Worm (Caenorhabditis elegans) whole organism, L1 larva: ENCODE results near the gene str-253.
A peak's percentile ranks its signal among the peaks of the same experiment; 100 is the strongest.

Experiments used
- C04F5.9 ChIP-seq: sonication (generic microtip); optimal IDR thresholded peaks from 2 replicates; lab custom pipeline; 2016; ENCODE audit warnings: missing genetic modification characterization, missing compliant biosample characterization
- C16A3.4 ChIP-seq: fragments of 150-350 bp; optimal IDR thresholded peaks from 2 replicates; lab custom pipeline; 2014; ENCODE audit warnings: missing biosample characterization, missing genetic modification characterization
- F16B12.6 ChIP-seq: fragments of 150-350 bp; optimal IDR thresholded peaks from 2 replicates; lab custom pipeline; 2014; ENCODE audit warnings: missing biosample characterization, missing genetic modification characterization
- Y116A8C.19 ChIP-seq: sonication (generic microtip); optimal IDR thresholded peaks from 2 replicates; lab custom pipeline; 2016; ENCODE audit warnings: missing compliant biosample characterization, missing genetic modification characterization, borderline replicate concordance
- alr-1 ChIP-seq: fragments of 200-800 bp; sonication (Bioruptor generic); optimal IDR thresholded peaks from 2 replicates; lab custom pipeline; 2018; ENCODE audit warnings: borderline replicate concordance, mild to moderate bottlenecking, missing genetic modification characterization, missing compliant biosample characterization
- ama-1 ChIP-seq: fragments of 150-350 bp; optimal IDR thresholded peaks from 2 replicates; lab custom pipeline; 2014
- ceh-63 ChIP-seq: fragments of 200-800 bp; sonication (Bioruptor generic); optimal IDR thresholded peaks from 2 replicates; lab custom pipeline; 2018; ENCODE audit warnings: mild to moderate bottlenecking, missing genetic modification characterization, missing compliant biosample characterization
- ceh-8 ChIP-seq: fragments of 200-800 bp; sonication (Bioruptor generic); optimal IDR thresholded peaks from 2 replicates; lab custom pipeline; 2018; ENCODE audit warnings: mild to moderate bottlenecking, missing genetic modification characterization, moderate library complexity, missing compliant biosample characterization
- ceh-82 ChIP-seq, 3 experiments: fragments of 150-350 bp in 1 of 3; sonication (generic microtip) in 2 of 3; optimal IDR thresholded peaks; 2 replicates each; lab custom pipeline; 2014 to 2017; ENCODE audit warnings: missing biosample characterization in 3 of 3, missing genetic modification characterization in 3 of 3
- ceh-90 ChIP-seq: sonication (generic microtip); optimal IDR thresholded peaks from 2 replicates; lab custom pipeline; 2016; ENCODE audit warnings: missing genetic modification characterization, missing compliant biosample characterization
- ces-1 ChIP-seq: fragments of 150-350 bp; optimal IDR thresholded peaks from 2 replicates; lab custom pipeline; 2014; ENCODE audit warnings: missing biosample characterization, missing genetic modification reagents, missing genetic modification characterization
- dsc-1 ChIP-seq: sonication (generic microtip); optimal IDR thresholded peaks from 2 replicates; lab custom pipeline; 2016; ENCODE audit warnings: mild to moderate bottlenecking, missing genetic modification characterization, missing compliant biosample characterization
- efl-1 ChIP-seq, 4 experiments: fragments of 150-350 bp; optimal IDR thresholded peaks in 3 of 4; peaks in 1 of 4; 1 replicate in 1 of 4; 2 replicates in 3 of 4; lab custom pipeline; 2014; ENCODE audit warnings: missing biosample characterization in 2 of 4, missing genetic modification characterization in 2 of 4, missing genetic modification reagents in 2 of 4
- efl-3 ChIP-seq: fragments of 200-800 bp; sonication (Bioruptor generic); optimal IDR thresholded peaks from 2 replicates; lab custom pipeline; 2018; ENCODE audit warnings: mild to moderate bottlenecking, missing genetic modification characterization, missing compliant biosample characterization
- elt-3 ChIP-seq, 6 experiments: fragments of 150-350 bp in 1 of 6; sonication (generic microtip); optimal IDR thresholded peaks; 2 replicates each; lab custom pipeline; 2017 to 2018; ENCODE audit warnings: missing biosample characterization in 6 of 6, missing genetic modification characterization in 6 of 6, inconsistent platforms in 1 of 6
- ets-5 ChIP-seq: fragments of 200-800 bp; sonication (Bioruptor generic); IDR thresholded peaks from 2 replicates; pipeline ENCODE4 v1.3.6; 2022; ENCODE audit warnings: missing genetic modification characterization, missing compliant biosample characterization
- fkh-10 ChIP-seq: sonication (generic microtip); optimal IDR thresholded peaks from 2 replicates; lab custom pipeline; 2017; ENCODE audit warnings: missing biosample characterization, missing genetic modification reagents, missing genetic modification characterization
- fkh-4 ChIP-seq: sonication (generic microtip); optimal IDR thresholded peaks from 2 replicates; lab custom pipeline; 2016; ENCODE audit warnings: missing compliant biosample characterization, missing genetic modification characterization, borderline replicate concordance
- grh-1 ChIP-seq: fragments of 200-800 bp; sonication (Bioruptor generic); IDR thresholded peaks from 2 replicates; pipeline ENCODE4 v1.3.6; 2022; ENCODE audit warnings: missing genetic modification reagents, missing genetic modification characterization, missing compliant biosample characterization
- lin-15B ChIP-seq: fragments of 150-350 bp; sonication (generic microtip); optimal IDR thresholded peaks from 3 replicates; lab custom pipeline; 2014; ENCODE audit warnings: missing biosample characterization, missing genetic modification characterization
- lin-39 ChIP-seq: fragments of 150-350 bp; optimal IDR thresholded peaks from 2 replicates; lab custom pipeline; 2014; ENCODE audit warnings: missing biosample characterization, missing genetic modification reagents, missing genetic modification characterization
- lir-3 ChIP-seq: sonication (generic microtip); optimal IDR thresholded peaks from 2 replicates; lab custom pipeline; 2016; ENCODE audit warnings: mild to moderate bottlenecking, missing genetic modification characterization, moderate library complexity, missing compliant biosample characterization; ENCODE audit not compliant: poor library complexity
- lsy-2 ChIP-seq, 2 experiments: fragments of 150-350 bp; optimal IDR thresholded peaks; 2 replicates each; lab custom pipeline; 2014; ENCODE audit warnings: missing biosample characterization in 2 of 2, missing genetic modification characterization in 2 of 2
- nhr-11 ChIP-seq: fragments of 150-350 bp; optimal IDR thresholded peaks from 2 replicates; lab custom pipeline; 2014; ENCODE audit warnings: missing biosample characterization, missing genetic modification characterization
- nhr-28 ChIP-seq: fragments of 150-350 bp; optimal IDR thresholded peaks from 2 replicates; lab custom pipeline; 2014; ENCODE audit warnings: missing biosample characterization, missing genetic modification characterization
- nhr-47 ChIP-seq: sonication (generic microtip); optimal IDR thresholded peaks from 2 replicates; lab custom pipeline; 2016; ENCODE audit warnings: mild to moderate bottlenecking, missing genetic modification characterization, moderate library complexity, missing compliant biosample characterization
- nhr-71 ChIP-seq: sonication (generic microtip); optimal IDR thresholded peaks from 2 replicates; lab custom pipeline; 2016; ENCODE audit warnings: mild to moderate bottlenecking, missing genetic modification characterization, moderate library complexity, missing compliant biosample characterization
- nhr-76 ChIP-seq: sonication (generic microtip); optimal IDR thresholded peaks from 2 replicates; lab custom pipeline; 2017; ENCODE audit warnings: missing biosample characterization, missing genetic modification characterization
- nhr-77 ChIP-seq: fragments of 150-350 bp; optimal IDR thresholded peaks from 2 replicates; lab custom pipeline; 2014; ENCODE audit warnings: missing biosample characterization, missing genetic modification characterization
- nhr-84 ChIP-seq: sonication (generic microtip); optimal IDR thresholded peaks from 2 replicates; lab custom pipeline; 2017; ENCODE audit warnings: missing biosample characterization, missing genetic modification characterization
- nhr-85 ChIP-seq: sonication (generic microtip); peaks from one replicate; lab custom pipeline; 2016; ENCODE audit warnings: missing genetic modification characterization, inconsistent platforms, missing compliant biosample characterization
- nhr-90 ChIP-seq: sonication (generic microtip); optimal IDR thresholded peaks from 2 replicates; lab custom pipeline; 2016; ENCODE audit warnings: mild to moderate bottlenecking, missing genetic modification characterization, missing compliant biosample characterization; ENCODE audit not compliant: poor library complexity
- pax-3 ChIP-seq: fragments of 200-800 bp; sonication (Bioruptor generic); optimal IDR thresholded peaks from 2 replicates; lab custom pipeline; 2018; ENCODE audit warnings: mild to moderate bottlenecking, missing genetic modification characterization, moderate library complexity, missing compliant biosample characterization
- pqm-1 ChIP-seq: sonication (generic microtip); optimal IDR thresholded peaks from 3 replicates; lab custom pipeline; 2017; ENCODE audit warnings: missing biosample characterization, missing genetic modification characterization
- rnt-1 ChIP-seq: sonication (generic microtip); optimal IDR thresholded peaks from 2 replicates; lab custom pipeline; 2016; ENCODE audit warnings: mild to moderate bottlenecking, missing genetic modification characterization, moderate library complexity, missing compliant biosample characterization
- skn-1 ChIP-seq: fragments of 150-350 bp; optimal IDR thresholded peaks from 2 replicates; lab custom pipeline; 2014; ENCODE audit warnings: missing biosample characterization, missing genetic modification characterization
- snpc-4 ChIP-seq: fragments of 150-350 bp; optimal IDR thresholded peaks from 2 replicates; lab custom pipeline; 2014; ENCODE audit warnings: missing biosample characterization, missing genetic modification characterization
- snu-23 ChIP-seq: sonication (generic microtip); optimal IDR thresholded peaks from 2 replicates; lab custom pipeline; 2016; ENCODE audit warnings: missing genetic modification characterization, missing compliant biosample characterization
- sptf-1 ChIP-seq: fragments of 150-350 bp; optimal IDR thresholded peaks from 2 replicates; lab custom pipeline; 2014; ENCODE audit warnings: missing biosample characterization, missing genetic modification characterization
- sup-37 ChIP-seq: fragments of 200-800 bp; sonication (Bioruptor generic); optimal IDR thresholded peaks from 2 replicates; lab custom pipeline; 2018; ENCODE audit warnings: mild to moderate bottlenecking, missing genetic modification characterization, missing compliant biosample characterization
- swsn-7 ChIP-seq: sonication (generic microtip); optimal IDR thresholded peaks from 2 replicates; lab custom pipeline; 2016; ENCODE audit warnings: missing genetic modification characterization, missing compliant biosample characterization
- tlp-1 ChIP-seq: fragments of 150-350 bp; optimal IDR thresholded peaks from 2 replicates; lab custom pipeline; 2014; ENCODE audit warnings: missing biosample characterization, missing genetic modification characterization
- unc-30 ChIP-seq: sonication (generic microtip); optimal IDR thresholded peaks from 2 replicates; lab custom pipeline; 2017; ENCODE audit warnings: missing biosample characterization, missing genetic modification characterization
- unc-62 ChIP-seq: fragments of 150-350 bp; optimal IDR thresholded peaks from 2 replicates; lab custom pipeline; 2014; ENCODE audit warnings: missing biosample characterization, missing genetic modification reagents, missing genetic modification characterization
- unc-98 ChIP-seq: fragments of 200-800 bp; sonication (Bioruptor generic); IDR thresholded peaks from 2 replicates; pipeline ENCODE4 v1.3.6; 2022; ENCODE audit warnings: missing genetic modification characterization, missing compliant biosample characterization
- vab-15 ChIP-seq: sonication (generic microtip); optimal IDR thresholded peaks from 2 replicates; lab custom pipeline; 2017; ENCODE audit warnings: missing genotype, mild to moderate bottlenecking, missing genetic modification characterization, missing compliant biosample characterization
- xbp-1 ChIP-seq: sonication (generic microtip); optimal IDR thresholded peaks from 2 replicates; lab custom pipeline; 2016; ENCODE audit warnings: missing genetic modification characterization, missing compliant biosample characterization
- zip-4 ChIP-seq: fragments of 200-800 bp; sonication (Bioruptor generic); optimal IDR thresholded peaks from 2 replicates; lab custom pipeline; 2018; ENCODE audit warnings: mild to moderate bottlenecking, missing genetic modification characterization, moderate library complexity, missing compliant biosample characterization
- ztf-4 ChIP-seq: fragments of 150-350 bp; optimal IDR thresholded peaks from 2 replicates; lab custom pipeline; 2014; ENCODE audit warnings: missing biosample characterization, missing genetic modification characterization

str-253 gene

DNA sequence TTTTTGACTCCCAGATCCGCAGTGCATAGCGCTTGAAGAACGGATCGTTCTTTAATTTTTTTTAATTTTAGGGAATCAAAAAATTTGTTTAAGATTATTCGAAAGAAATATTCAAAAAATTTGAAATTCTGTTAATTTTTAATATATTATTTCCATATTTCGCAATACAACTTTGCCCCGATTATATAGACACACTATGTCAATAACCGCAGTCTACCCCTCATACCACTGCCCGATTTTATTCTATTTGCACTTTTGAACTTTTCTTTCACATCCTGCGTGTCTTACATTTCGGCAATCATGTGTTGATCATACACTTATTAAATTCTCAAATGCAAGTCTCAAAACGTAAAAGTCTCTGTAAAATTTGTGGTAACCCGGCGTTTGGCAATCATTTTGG is 35.6 kb downstream of the str-253 start, which contains the start of gene nhr-56 (continued):
- no peak for TF ChIP-seq fkh-4 (tag; lab: Kevin White, UChicago)
- no peak for TF ChIP-seq rnt-1 (tag; lab: Kevin White, UChicago)
- no peak for TF ChIP-seq vab-15 (tag; lab: Kevin White, UChicago)
- TF ChIP-seq nhr-71 (tag; lab: Kevin White, UChicago) = peak; percentile 62
- peak; percentile 38 for TF ChIP-seq nhr-90 (tag; lab: Kevin White, UChicago)
- no peak for TF ChIP-seq efl-3
- TF ChIP-seq Y116A8C.19 (tag; lab: Kevin White, UChicago) = no peak
- peak in 1 of 2 experiments; percentile 42 for TF ChIP-seq lsy-2 (tag; optimal IDR thresholded peaks at IDR 0.05; lab: Kevin White, UChicago)
- no peak for TF ChIP-seq lin-39 (tag; lab: Kevin White, UChicago)
- TF ChIP-seq ceh-82 (tag; optimal IDR thresholded peaks at IDR 0.05; lab: Kevin White, UChicago) = peak; percentile 11 to 37 (median 13)
- TF ChIP-seq F16B12.6 = no peak
- no peak for TF ChIP-seq ceh-63 (GFP tag; lab: Kevin White, UChicago)
- TF ChIP-seq pax-3 (tag; lab: Kevin White, UChicago) = no peak
- peak; percentile 56 for TF ChIP-seq snu-23 (GFP tag; lab: Kevin White, UChicago)
- no peak for TF ChIP-seq elt-3 (tag; optimal IDR thresholded peaks at IDR 0.05; lab: Kevin White, UChicago)
- no peak for TF ChIP-seq unc-62 (GFP tag; lab: Kevin White, UChicago)
- no peak for TF ChIP-seq xbp-1 (tag; lab: Kevin White, UChicago)
- TF ChIP-seq dsc-1 = no peak
- no peak for TF ChIP-seq tlp-1 (tag; lab: Kevin White, UChicago)
- no peak for TF ChIP-seq ets-5 (GFP tag; lab: Robert Waterston, UW)
- no peak for TF ChIP-seq sup-37
- TF ChIP-seq C04F5.9 (tag; lab: Kevin White, UChicago) = no peak
- TF ChIP-seq sptf-1 (tag; lab: Kevin White, UChicago) = no peak
- no peak for TF ChIP-seq alr-1 (tag; lab: Kevin White, UChicago)
- no peak for TF ChIP-seq grh-1 (GFP tag; lab: Robert Waterston, UW)
- TF ChIP-seq ces-1 (GFP tag; lab: Kevin White, UChicago) = no peak
- no peak for TF ChIP-seq C16A3.4 (tag; lab: Kevin White, UChicago)
- no peak for TF ChIP-seq nhr-84 (tag; lab: Kevin White, UChicago)
- peak; percentile 23 to 28 for TF ChIP-seq efl-1 (optimal IDR thresholded peaks at IDR 0.05; lab: Kevin White, UChicago)
- TF ChIP-seq efl-1 (GFP tag; optimal IDR thresholded peaks at IDR 0.05 in 1 of 2; lab: Kevin White, UChicago) = peak; percentile 3 to 87
- no peak for TF ChIP-seq unc-30 (tag; lab: Kevin White, UChicago)
- peak; percentile 72 for TF ChIP-seq nhr-85 (tag; lab: Kevin White, UChicago)
- TF ChIP-seq zip-4 = peak; percentile 68
- TF ChIP-seq nhr-28 (tag; lab: Kevin White, UChicago) = no peak
- TF ChIP-seq nhr-76 (tag; lab: Kevin White, UChicago) = no peak
- no peak for TF ChIP-seq snpc-4 (tag; lab: Kevin White, UChicago)
- TF ChIP-seq fkh-10 = no peak
- peak; percentile 23 for TF ChIP-seq nhr-47
- TF ChIP-seq ama-1 (lab: Kevin White, UChicago) = no peak
- no peak for TF ChIP-seq lin-15B
- no peak for TF ChIP-seq nhr-11 (tag; lab: Kevin White, UChicago)
- TF ChIP-seq swsn-7 = peak; percentile 32
- TF ChIP-seq nhr-77 (tag; lab: Kevin White, UChicago) = peak; percentile 15
- no peak for TF ChIP-seq lir-3 (tag; lab: Kevin White, UChicago)
- no peak for TF ChIP-seq unc-98 (GFP tag; lab: Robert Waterston, UW)
- TF ChIP-seq ceh-8 (GFP tag; lab: Kevin White, UChicago) = no peak
- TF ChIP-seq ceh-90 (tag; lab: Kevin White, UChicago) = no peak
- TF ChIP-seq pqm-1 (tag; lab: Kevin White, UChicago) = no peak
- peak; percentile 66 for TF ChIP-seq skn-1 (tag; lab: Kevin White, UChicago)
- TF ChIP-seq ztf-4 (tag; lab: Kevin White, UChicago) = no peak
